Fruit fly (Drosophila melanogaster): Measurements from ENCODE around the gene gammaTub23C.
A peak's percentile ranks its signal among the peaks of the same experiment; 100 is the strongest.

Gene gammaTub23C

dm6 chr2L:2957547-2958174 is 15.0 kb upstream of the gammaTub23C start (continued):
- TF ChIP-seq pnt (GFP tag; optimal IDR thresholded peaks at IDR 0.05) (peak; percentile 44), CG2202 (tag; optimal IDR thresholded peaks at IDR 0.05) (no peak), CG6175 (GFP tag; IDR thresholded peaks at IDR 0.05) (no peak), pb (GFP tag; optimal IDR thresholded peaks at IDR 0.05) (no peak), h (optimal IDR thresholded peaks at IDR 0.05) (no peak), CG2678 (tag; optimal IDR thresholded peaks at IDR 0.05) (no peak), D19A (tag; optimal IDR thresholded peaks at IDR 0.05) (peak; percentile 55), GATAe (GFP tag; conservative IDR thresholded peaks at IDR 0.05) (no peak), NC2β (GFP tag; optimal IDR thresholded peaks at IDR 0.05) (no peak), danr (GFP tag; IDR thresholded peaks at IDR 0.05) (0 out of 2 replicates have a peak, but pooled peaks have one; percentile 46), CG13624 (GFP tag; optimal IDR thresholded peaks at IDR 0.05) (no peak), vvl (GFP tag; IDR thresholded peaks at IDR 0.05) (peak; percentile 51; the same call in 1 of the 2 replicates), nerfin-2 (GFP tag; IDR thresholded peaks at IDR 0.05; ENCODE audit: partially characterized antibody) (no peak), Dbx (GFP tag; IDR thresholded peaks at IDR 0.05) (no peak), tio (GFP tag; optimal IDR thresholded peaks at IDR 0.05) (no peak)

dm6 chr2L:2958858-2959257 is 13.8 kb upstream of the gammaTub23C start:
- TF ChIP-seq chinmo (GFP tag; IDR thresholded peaks at IDR 0.05; ENCODE audit: partially characterized antibody): 0 out of 4 replicates have a peak, but pooled peaks have one; percentile 40
- no peak for TF ChIP-seq phol (tag; optimal IDR thresholded peaks at IDR 0.05)
- peak; percentile 58 for TF ChIP-seq Med (GFP tag)
- TF ChIP-seq Deaf1 (tag; optimal IDR thresholded peaks at IDR 0.05): peak; percentile 82
- TF ChIP-seq zen2 (GFP tag; IDR thresholded peaks at IDR 0.05; ENCODE audit: partially characterized antibody): 0 out of 3 replicates have a peak, but pooled peaks have one; percentile 19
- peak; percentile 76 for TF ChIP-seq CG12769 (tag; optimal IDR thresholded peaks at IDR 0.05)
- no peak for TF ChIP-seq dmrt11E (tag; optimal IDR thresholded peaks at IDR 0.05)
- no peak for TF ChIP-seq CG4282 (GFP tag; optimal IDR thresholded peaks at IDR 0.05)
- no peak for TF ChIP-seq sug (tag; optimal IDR thresholded peaks at IDR 0.05)
- no peak for TF ChIP-seq grn (GFP tag; optimal IDR thresholded peaks at IDR 0.05)
- 0 out of 3 replicates have a peak, but pooled peaks have one; percentile 23 for TF ChIP-seq Doc3 (GFP tag; IDR thresholded peaks at IDR 0.05; ENCODE audit: partially characterized antibody)
- no peak for TF ChIP-seq aop (GFP tag; IDR thresholded peaks at IDR 0.05)
- TF ChIP-seq mirr (GFP tag; optimal IDR thresholded peaks at IDR 0.05): no peak
- no peak for TF ChIP-seq CG7928 (GFP tag; optimal IDR thresholded peaks at IDR 0.05)
- no peak for TF ChIP-seq CG11085 (GFP tag; IDR thresholded peaks at IDR 0.05)
- no peak for TF ChIP-seq Dip3 (GFP tag; optimal IDR thresholded peaks at IDR 0.05)
- no peak for TF ChIP-seq lov (optimal IDR thresholded peaks at IDR 0.05)
- TF ChIP-seq lov (GFP tag; IDR thresholded peaks at IDR 0.05): no peak
- peak; percentile 51 to 54 for TF ChIP-seq Trl (optimal IDR thresholded peaks at IDR 0.05)
- TF ChIP-seq Trl (GFP tag; optimal IDR thresholded peaks at IDR 0.05): no peak
- TF ChIP-seq CG11093 (GFP tag; IDR thresholded peaks at IDR 0.05): no peak
- TF ChIP-seq Hmr (GFP tag; optimal IDR thresholded peaks at IDR 0.05): no peak
- TF ChIP-seq CG17328 (GFP tag; IDR thresholded peaks at IDR 0.05): no peak
- TF ChIP-seq Dp (GFP tag; optimal IDR thresholded peaks at IDR 0.05): no peak
- TF ChIP-seq slp2 (GFP tag; optimal IDR thresholded peaks at IDR 0.05): no peak

- TF ChIP-seq CG17802 (tag; optimal IDR thresholded peaks at IDR 0.05) (peak; percentile 26), Mrtf (GFP tag; IDR thresholded peaks at IDR 0.05) (peak; percentile 38; the same call in 1 of the 3 replicates), CG18619 (GFP tag; optimal IDR thresholded peaks at IDR 0.05) (no peak), Doc3 (GFP tag; IDR thresholded peaks at IDR 0.05; ENCODE audit: partially characterized antibody) (0 out of 3 replicates have a peak, but pooled peaks have one; percentile 14), Myb (GFP tag; optimal IDR thresholded peaks at IDR 0.05) (no peak), hbn (GFP tag; IDR thresholded peaks at IDR 0.05; ENCODE audit: partially characterized antibody) (no peak), Gug (GFP tag; IDR thresholded peaks at IDR 0.05) (no peak), Med (GFP tag) (peak; percentile 51), HLHmδ (GFP tag; optimal IDR thresholded peaks at IDR 0.05) (peak; percentile 74), CG17361 (GFP tag; IDR thresholded peaks at IDR 0.05) (0 out of 3 replicates have a peak, but pooled peaks have one; percentile 34), Camta (GFP tag; optimal IDR thresholded peaks at IDR 0.05) (peak; percentile 2), chinmo (GFP tag; IDR thresholded peaks at IDR 0.05; ENCODE audit: partially characterized antibody) (no peak), fd96Cb (tag; optimal IDR thresholded peaks at IDR 0.05) (no peak), Hmr (GFP tag; optimal IDR thresholded peaks at IDR 0.05) (no peak)
Observed at dm6 chr2L:2966917-2967316, 5.8 kb upstream of the gammaTub23C start.
